Fruit fly (Drosophila melanogaster) whole organism, wandering third instar larva: ENCODE measurements around the gene Oatp74D.

Experiments used
- Abd-B ChIP-seq: fragments of >200 bp; optimal IDR thresholded peaks from 2 replicates; lab custom pipeline; 2017; ENCODE audit warnings: missing biosample characterization, missing genetic modification characterization
- CG32264 ChIP-seq: fragments of 200-800 bp; sonication (Bioruptor generic); optimal IDR thresholded peaks from 2 replicates; lab custom pipeline; 2016; ENCODE audit warnings: missing biosample characterization, missing genetic modification characterization
- CG9705 ChIP-seq: fragments of 200-800 bp; sonication (Bioruptor generic); optimal IDR thresholded peaks from 2 replicates; lab custom pipeline; 2018; ENCODE audit warnings: missing biosample characterization, mild to moderate bottlenecking, missing genetic modification characterization
- CrebA ChIP-seq: fragments of 200-800 bp; sonication (Bioruptor generic); optimal IDR thresholded peaks from 2 replicates; lab custom pipeline; 2016; ENCODE audit warnings: missing biosample characterization, mild to moderate bottlenecking, missing genetic modification characterization, borderline replicate concordance
- Dfd ChIP-seq: fragments of >200 bp; optimal IDR thresholded peaks from 2 replicates; lab custom pipeline; 2017; ENCODE audit warnings: missing biosample characterization, missing genetic modification characterization
- HLH106 ChIP-seq: fragments of 200-800 bp; optimal IDR thresholded peaks from 3 replicates; lab custom pipeline; 2019; ENCODE audit warnings: missing biosample characterization, mild to moderate bottlenecking, missing genetic modification characterization, moderate library complexity
- Hnf4 ChIP-seq: fragments of 200-800 bp; sonication (Bioruptor generic); optimal IDR thresholded peaks from 2 replicates; lab custom pipeline; 2016; ENCODE audit warnings: missing biosample characterization, mild to moderate bottlenecking, missing genetic modification characterization
- Hr83 ChIP-seq: fragments of 200-300 bp; sonication (Bioruptor generic); optimal IDR thresholded peaks from 2 replicates; lab custom pipeline; 2016; ENCODE audit warnings: missing biosample characterization, mild to moderate bottlenecking, missing genetic modification characterization, moderate library complexity; ENCODE audit not compliant: poor library complexity, severe bottlenecking
- Jra ChIP-seq: sonication (Bioruptor generic); optimal IDR thresholded peaks from 2 replicates; lab custom pipeline; 2016; ENCODE audit warnings: missing biosample characterization, missing genetic modification characterization
- Mio ChIP-seq: sonication (Bioruptor generic); optimal IDR thresholded peaks from 2 replicates; lab custom pipeline; 2016; ENCODE audit warnings: missing biosample characterization, missing genetic modification characterization
- Myc ChIP-seq: fragments of >200 bp; optimal IDR thresholded peaks from 2 replicates; lab custom pipeline; 2017
- OdsH ChIP-seq: fragments of 200-800 bp; sonication (Bioruptor generic); optimal IDR thresholded peaks from 2 replicates; lab custom pipeline; 2016; ENCODE audit warnings: missing biosample characterization, mild to moderate bottlenecking, missing genetic modification characterization
- Rel ChIP-seq, 2 experiments: fragments of 200-800 bp; sonication (Bioruptor generic) in 1 of 2; optimal IDR thresholded peaks; 2 replicates in 1 of 2; 3 replicates in 1 of 2; lab custom pipeline; 2016 to 2019; ENCODE audit warnings: mild to moderate bottlenecking in 2 of 2, missing biosample characterization in 2 of 2, missing genetic modification characterization in 2 of 2, moderate library complexity in 1 of 2
- Sp1 ChIP-seq: fragments of 200-800 bp; sonication (Bioruptor generic); optimal IDR thresholded peaks from 3 replicates; lab custom pipeline; 2019; ENCODE audit warnings: missing biosample characterization, mild to moderate bottlenecking, missing genetic modification characterization, moderate library complexity
- Vsx2 ChIP-seq: fragments of 200-300, 225-300 bp; sonication (Bioruptor generic); optimal IDR thresholded peaks from 2 replicates; lab custom pipeline; 2018; ENCODE audit warnings: missing biosample characterization, missing genetic modification characterization; ENCODE audit not compliant: partially characterized antibody
- br ChIP-seq: fragments of 200-800 bp; sonication (Bioruptor generic); optimal IDR thresholded peaks from 2 replicates; lab custom pipeline; 2016; ENCODE audit warnings: missing biosample characterization, missing genetic modification characterization
- brk ChIP-seq: fragments of 200-800 bp; sonication (Bioruptor generic); optimal IDR thresholded peaks from 2 replicates; lab custom pipeline; 2016; ENCODE audit warnings: missing biosample characterization, mild to moderate bottlenecking, missing genetic modification characterization
- dl ChIP-seq, 2 experiments: fragments of 175-275, 200-275 bp in 1 of 2; fragments of 200-275 bp in 1 of 2; sonication (Bioruptor generic); optimal IDR thresholded peaks; lab custom pipeline; 2018; ENCODE audit warnings: mild to moderate bottlenecking in 2 of 2, missing biosample characterization in 2 of 2, missing genetic modification characterization in 2 of 2, moderate library complexity in 2 of 2; ENCODE audit not compliant: partially characterized antibody in 2 of 2, insufficient read depth in 1 of 2
- dmrt93B ChIP-seq: fragments of 200-800 bp; sonication (Bioruptor generic); optimal IDR thresholded peaks from 2 replicates; lab custom pipeline; 2018; ENCODE audit warnings: missing biosample characterization, mild to moderate bottlenecking, missing genetic modification characterization
- dsf ChIP-seq: sonication (Bioruptor generic); optimal IDR thresholded peaks from 2 replicates; lab custom pipeline; 2016; ENCODE audit warnings: missing biosample characterization, missing genetic modification characterization, borderline replicate concordance
- ey ChIP-seq: fragments of 200-800 bp; sonication (Bioruptor generic); optimal IDR thresholded peaks from 2 replicates; lab custom pipeline; 2016; ENCODE audit warnings: missing biosample characterization, missing genetic modification characterization
- foxo ChIP-seq, 2 experiments: fragments of 200-800 bp; sonication (Bioruptor generic); optimal IDR thresholded peaks; 2 replicates in 1 of 2; 3 replicates in 1 of 2; lab custom pipeline; 2016 to 2017; ENCODE audit warnings: missing biosample characterization in 2 of 2, missing genetic modification characterization in 2 of 2
- fru ChIP-seq: fragments of 200-800 bp; sonication (Bioruptor generic); optimal IDR thresholded peaks from 3 replicates; lab custom pipeline; 2016; ENCODE audit warnings: missing biosample characterization, mild to moderate bottlenecking, missing genetic modification characterization
- h ChIP-seq: fragments of 200-800 bp; sonication (Bioruptor generic); optimal IDR thresholded peaks from 3 replicates; lab custom pipeline; 2016; ENCODE audit warnings: missing biosample characterization, mild to moderate bottlenecking, missing genetic modification characterization
- jim ChIP-seq: fragments of 175-275, 200-325 bp; sonication (Bioruptor generic); optimal IDR thresholded peaks from 2 replicates; lab custom pipeline; 2016; ENCODE audit warnings: missing biosample characterization, mild to moderate bottlenecking, missing genetic modification characterization
- lola ChIP-seq: fragments of >200 bp; optimal IDR thresholded peaks from 2 replicates; lab custom pipeline; 2017; ENCODE audit warnings: missing biosample characterization, missing genetic modification characterization
- pan ChIP-seq: fragments of >200 bp; optimal IDR thresholded peaks from 2 replicates; lab custom pipeline; 2017
- psq ChIP-seq: fragments of 200-800 bp; sonication (Bioruptor generic); optimal IDR thresholded peaks from 3 replicates; lab custom pipeline; 2017; ENCODE audit warnings: missing biosample characterization, mild to moderate bottlenecking, missing genetic modification characterization, moderate library complexity
- rgr ChIP-seq: fragments of 200-800 bp; sonication (Bioruptor generic); optimal IDR thresholded peaks from 3 replicates; lab custom pipeline; 2016; ENCODE audit warnings: missing biosample characterization, mild to moderate bottlenecking, missing genetic modification characterization
- tai ChIP-seq: sonication (Bioruptor generic); optimal IDR thresholded peaks from 2 replicates; lab custom pipeline; 2016; ENCODE audit warnings: missing biosample characterization, missing genetic modification characterization
- usp ChIP-seq: fragments of >200 bp; optimal IDR thresholded peaks from 2 replicates; lab custom pipeline; 2017; ENCODE audit warnings: missing biosample characterization, missing genetic modification characterization

The Oatp74D gene

dm6 chr3L:17502235-17502634 is 15.3 kb downstream of the Oatp74D start (continued):
- peak; percentile 26 for TF ChIP-seq dmrt93B (GFP tag; lab: Kevin White, UChicago)
- no peak for TF ChIP-seq Vsx2 (GFP tag; lab: Kevin White, UChicago)
- TF ChIP-seq rgr (GFP tag; lab: Kevin White, UChicago): peak; percentile 81
- TF ChIP-seq Mio: no peak
- peak; percentile 20 to 82 for TF ChIP-seq foxo (GFP tag; optimal IDR thresholded peaks at IDR 0.05; lab: Kevin White, UChicago)
- TF ChIP-seq Abd-B: no peak
- peak; percentile 74 for TF ChIP-seq Sp1
- no peak for TF ChIP-seq CG9705 (GFP tag; lab: Kevin White, UChicago)
- peak; percentile 62 for TF ChIP-seq Hnf4
- peak; percentile 65 for TF ChIP-seq CG32264

dm6 chr3L:17504538-17504937 is 17.6 kb downstream of the Oatp74D start:
- no peak for TF ChIP-seq CG9705 (GFP tag; lab: Kevin White, UChicago)
- no peak for TF ChIP-seq Hr83 (GFP tag; lab: Kevin White, UChicago)
- no peak for TF ChIP-seq rgr (GFP tag; lab: Kevin White, UChicago)
- no peak for TF ChIP-seq Dfd (GFP tag; lab: Kevin White, UChicago)
- no peak for TF ChIP-seq Abd-B
- no peak for TF ChIP-seq Jra (GFP tag; lab: Kevin White, UChicago)
- no peak for TF ChIP-seq foxo (GFP tag; optimal IDR thresholded peaks at IDR 0.05; lab: Kevin White, UChicago)
- TF ChIP-seq Rel (GFP tag; optimal IDR thresholded peaks at IDR 0.05; lab: Kevin White, UChicago): no peak
- no peak for TF ChIP-seq Rel (tag; optimal IDR thresholded peaks at IDR 0.05; lab: Kevin White, UChicago)
- TF ChIP-seq, all 38 proteins: peak for 0

dm6 chr3L:17506005-17506760 is 19.3 kb downstream of the Oatp74D start:
- TF ChIP-seq Rel (GFP tag; optimal IDR thresholded peaks at IDR 0.05; lab: Kevin White, UChicago) (no peak), Rel (tag; optimal IDR thresholded peaks at IDR 0.05; lab: Kevin White, UChicago) (peak; percentile 14), h (GFP tag; lab: Kevin White, UChicago) (peak; percentile 79), ey (GFP tag; lab: Kevin White, UChicago) (peak; percentile 77), foxo (GFP tag; optimal IDR thresholded peaks at IDR 0.05; lab: Kevin White, UChicago) (peak in 1 of 2 experiments; percentile 81), Sp1 (peak; percentile 71), OdsH (GFP tag; lab: Kevin White, UChicago) (peak; percentile 76), Abd-B (no peak), dmrt93B (GFP tag; lab: Kevin White, UChicago) (peak; percentile 31), rgr (GFP tag; lab: Kevin White, UChicago) (peak; percentile 67), br (GFP tag; lab: Kevin White, UChicago) (peak; percentile 54), lola (GFP tag; lab: Kevin White, UChicago) (no peak), HLH106 (tag; lab: Kevin White, UChicago) (peak; percentile 69), psq (peak; percentile 72), CG9705 (GFP tag; lab: Kevin White, UChicago) (no peak), fru (peak; percentile 73), pan (no peak)

dm6 chr3L:17506830-17507229 is 19.9 kb downstream of the Oatp74D start:
- TF ChIP-seq h (GFP tag; lab: Kevin White, UChicago): peak; percentile 5
- TF ChIP-seq foxo (GFP tag; optimal IDR thresholded peaks at IDR 0.05; lab: Kevin White, UChicago): peak in 1 of 2 experiments; percentile 11
- TF ChIP-seq dl (GFP tag; optimal IDR thresholded peaks at IDR 0.05; lab: Kevin White, UChicago; ENCODE audit: insufficient read depth in 1 of 2, partially characterized antibody in 2 of 2): no peak
- TF ChIP-seq HLH106 (tag; lab: Kevin White, UChicago): peak; percentile 15
- peak; percentile 38 for TF ChIP-seq rgr (GFP tag; lab: Kevin White, UChicago)
- TF ChIP-seq, all 38 proteins: peak for 4

dm6 chr3L:17513492-17513891 is 26.6 kb downstream of the Oatp74D start:
- TF ChIP-seq usp (GFP tag; lab: Kevin White, UChicago): no peak
- no peak for TF ChIP-seq pan
- no peak for TF ChIP-seq h (GFP tag; lab: Kevin White, UChicago)
- no peak for TF ChIP-seq dsf
- TF ChIP-seq foxo (GFP tag; optimal IDR thresholded peaks at IDR 0.05; lab: Kevin White, UChicago): no peak
- no peak for TF ChIP-seq psq
- TF ChIP-seq Myc: no peak
- TF ChIP-seq Vsx2 (GFP tag; lab: Kevin White, UChicago): no peak
- no peak for TF ChIP-seq jim (GFP tag; lab: Kevin White, UChicago)
- no peak for TF ChIP-seq CrebA (GFP tag; lab: Kevin White, UChicago)
- TF ChIP-seq tai: no peak
- TF ChIP-seq br (GFP tag; lab: Kevin White, UChicago): no peak
- TF ChIP-seq dmrt93B (GFP tag; lab: Kevin White, UChicago): no peak
- no peak for TF ChIP-seq brk (GFP tag; lab: Kevin White, UChicago)
- TF ChIP-seq, all 38 proteins: peak for 0
